Fruit fly (Drosophila melanogaster) whole organism, embryonic: Measurements from ENCODE around the gene CG15414.

ENCODE experiments used
- BEAF-32 ChIP-seq: fragments of 200-800 bp; sonication (Bioruptor generic); optimal IDR thresholded peaks from 3 replicates; lab custom pipeline; 2017; ENCODE audit warnings: missing biosample characterization, missing genetic modification characterization, mild to moderate bottlenecking, moderate library complexity, missing genetic modification reagents
- CG11456 ChIP-seq: fragments of 200-800 bp; sonication (Bioruptor generic); IDR thresholded peaks from 3 replicates; pipeline ENCODE4 v1.3.6; 2022; ENCODE audit warnings: missing biosample characterization, missing genetic modification characterization
- CG12942 ChIP-seq: fragments of 200-800 bp; sonication (Bioruptor generic); optimal IDR thresholded peaks from 3 replicates; lab custom pipeline; 2016; ENCODE audit warnings: missing biosample characterization, missing genetic modification characterization
- CG14667 ChIP-seq: fragments of 200-800 bp; sonication (Bioruptor generic); IDR thresholded peaks from 2 replicates; pipeline ENCODE4 v1.3.6; 2022; ENCODE audit warnings: missing biosample characterization, missing genetic modification characterization
- CG1603 ChIP-seq: fragments of 200-800 bp; sonication (Bioruptor generic); optimal IDR thresholded peaks from 2 replicates; lab custom pipeline; 2019; ENCODE audit warnings: missing biosample characterization, mild to moderate bottlenecking, missing genetic modification characterization, moderate library complexity
- CG3163 ChIP-seq: fragments of 200-800 bp; sonication (Bioruptor generic); optimal IDR thresholded peaks from 3 replicates; lab custom pipeline; 2016; ENCODE audit warnings: missing biosample characterization, missing genetic modification characterization
- CG42726 ChIP-seq: fragments of 200-800 bp; sonication (Bioruptor generic); IDR thresholded peaks from 2 replicates; pipeline ENCODE4 v1.3.6; 2022; ENCODE audit warnings: missing biosample characterization, missing genetic modification characterization; ENCODE audit not compliant: partially characterized antibody
- CG4328 ChIP-seq: fragments of 200-800 bp; sonication (Bioruptor generic); optimal IDR thresholded peaks from 3 replicates; lab custom pipeline; 2017; ENCODE audit warnings: missing biosample characterization, missing genetic modification reagents, missing genetic modification characterization
- CG4617 ChIP-seq: fragments of 200-800 bp; sonication (Bioruptor generic); optimal IDR thresholded peaks from 3 replicates; lab custom pipeline; 2016; ENCODE audit warnings: missing biosample characterization, missing genetic modification characterization, borderline replicate concordance
- CG6272 ChIP-seq: fragments of 200-800 bp; sonication (Bioruptor generic); IDR thresholded peaks from 2 replicates; pipeline ENCODE4 v1.3.6; 2022; ENCODE audit warnings: missing biosample characterization, missing genetic modification characterization
- CG6791 ChIP-seq: fragments of 200-800 bp; sonication (Bioruptor generic); IDR thresholded peaks from 3 replicates; pipeline ENCODE4 v1.3.6; 2022; ENCODE audit warnings: missing biosample characterization, missing genetic modification characterization; ENCODE audit not compliant: partially characterized antibody
- CG6813 ChIP-seq: fragments of 200-800 bp; sonication (Bioruptor generic); optimal IDR thresholded peaks from 2 replicates; lab custom pipeline; 2017; ENCODE audit warnings: missing biosample characterization, missing genetic modification characterization, mild to moderate bottlenecking, moderate library complexity, missing genetic modification reagents
- CG7357 ChIP-seq: fragments of 200-800 bp; sonication (Bioruptor generic); IDR thresholded peaks from 3 replicates; pipeline ENCODE4 v1.3.6; 2022; ENCODE audit warnings: missing biosample characterization, missing genetic modification characterization
- CG7372 ChIP-seq: fragments of 200-800 bp; sonication (Bioruptor generic); IDR thresholded peaks from 2 replicates; pipeline ENCODE4 v1.3.6; 2022; ENCODE audit warnings: missing biosample characterization, missing genetic modification characterization
- CG7786 ChIP-seq: fragments of 200-800 bp; sonication (Bioruptor generic); optimal IDR thresholded peaks from 2 replicates; lab custom pipeline; 2016; ENCODE audit warnings: missing biosample characterization, missing genetic modification characterization
- CG7987 ChIP-seq: fragments of 200-800 bp; sonication (Bioruptor generic); optimal IDR thresholded peaks from 2 replicates; lab custom pipeline; 2018; ENCODE audit warnings: missing biosample characterization, mild to moderate bottlenecking, missing genetic modification characterization, moderate library complexity
- CG8765 ChIP-seq: fragments of 200-800 bp; sonication (Bioruptor generic); IDR thresholded peaks from 2 replicates; pipeline ENCODE4 v1.3.6; 2022; ENCODE audit warnings: missing biosample characterization, missing genetic modification characterization
- CG9609 ChIP-seq: fragments of 200-800 bp; sonication (Bioruptor generic); optimal IDR thresholded peaks from 3 replicates; lab custom pipeline; 2016; ENCODE audit warnings: missing biosample characterization, missing genetic modification characterization
- CG9932 ChIP-seq: fragments of 200-800 bp; sonication (Bioruptor generic); IDR thresholded peaks from 2 replicates; pipeline ENCODE4 v1.3.6; 2022; ENCODE audit warnings: missing biosample characterization, missing genetic modification characterization
- Dip2 ChIP-seq: fragments of 200-800 bp; sonication (Bioruptor generic); IDR thresholded peaks from 2 replicates; pipeline ENCODE4 v1.3.6; 2022; ENCODE audit warnings: missing biosample characterization, missing genetic modification characterization
- Fer1 ChIP-seq: fragments of 200-800 bp; sonication (Bioruptor generic); optimal IDR thresholded peaks from 2 replicates; lab custom pipeline; 2017; ENCODE audit warnings: missing biosample characterization, mild to moderate bottlenecking, missing genetic modification characterization
- HmgZ ChIP-seq: fragments of 200-800 bp; sonication (Bioruptor generic); optimal IDR thresholded peaks from 2 replicates; lab custom pipeline; 2018; ENCODE audit warnings: missing biosample characterization, mild to moderate bottlenecking, missing genetic modification characterization
- Hr39 ChIP-seq: fragments of >200 bp; optimal IDR thresholded peaks from 2 replicates; lab custom pipeline; 2017
- MTF-1 ChIP-seq: fragments of 200-800 bp; sonication (Bioruptor generic); optimal IDR thresholded peaks from 2 replicates; lab custom pipeline; 2018; ENCODE audit warnings: missing biosample characterization, mild to moderate bottlenecking, missing genetic modification characterization, borderline replicate concordance
- Optix ChIP-seq: fragments of 200-800 bp; sonication (Bioruptor generic); IDR thresholded peaks from 3 replicates; pipeline ENCODE4 v1.3.6; 2022; ENCODE audit warnings: missing biosample characterization, missing genetic modification characterization
- Pdp1 ChIP-seq, 2 experiments: fragments of 200-800 bp; sonication (Bioruptor generic); optimal IDR thresholded peaks; 3 replicates each; lab custom pipeline; 2016; ENCODE audit warnings: missing biosample characterization in 2 of 2, missing genetic modification characterization in 2 of 2, mild to moderate bottlenecking in 1 of 2, moderate library complexity in 1 of 2
- YL-1 ChIP-seq: fragments of 200-800 bp; sonication (Bioruptor generic); optimal IDR thresholded peaks from 3 replicates; lab custom pipeline; 2017; ENCODE audit warnings: missing biosample characterization, mild to moderate bottlenecking, missing genetic modification characterization
- caup ChIP-seq: fragments of 200-800 bp; sonication (Bioruptor generic); optimal IDR thresholded peaks from 3 replicates; lab custom pipeline; 2017; ENCODE audit warnings: missing biosample characterization, mild to moderate bottlenecking, missing genetic modification characterization, moderate library complexity; ENCODE audit not compliant: severe bottlenecking
- cg ChIP-seq: fragments of 200-800 bp; sonication (Bioruptor generic); optimal IDR thresholded peaks from 3 replicates; lab custom pipeline; 2019; ENCODE audit warnings: missing biosample characterization, mild to moderate bottlenecking, missing genetic modification characterization, moderate library complexity
- dpn ChIP-seq, 2 experiments: fragments of 200-800 bp; sonication (Bioruptor generic); optimal IDR thresholded peaks; 3 replicates each; lab custom pipeline; 2016; ENCODE audit warnings: missing biosample characterization in 2 of 2, missing genetic modification characterization in 2 of 2
- dysf ChIP-seq: fragments of 200-800 bp; sonication (Bioruptor generic); IDR thresholded peaks from 3 replicates; pipeline ENCODE4 v1.3.6; 2022; ENCODE audit warnings: missing biosample characterization, missing genetic modification characterization
- ems ChIP-seq: fragments of 200-800 bp; sonication (Bioruptor generic); optimal IDR thresholded peaks from 3 replicates; lab custom pipeline; 2016; ENCODE audit warnings: missing biosample characterization, missing genetic modification characterization
- gsb ChIP-seq: fragments of 200-800 bp; sonication (Bioruptor generic); IDR thresholded peaks from 2 replicates; pipeline ENCODE4 v1.3.6; 2022; ENCODE audit warnings: missing biosample characterization, missing genetic modification characterization
- gsb-n ChIP-seq: fragments of 200-800 bp; sonication (Bioruptor generic); optimal IDR thresholded peaks from 3 replicates; lab custom pipeline; 2018; ENCODE audit warnings: missing biosample characterization, mild to moderate bottlenecking, missing genetic modification characterization
- luna ChIP-seq: fragments of 200-800 bp; sonication (Bioruptor generic); optimal IDR thresholded peaks from 2 replicates; lab custom pipeline; 2016; ENCODE audit warnings: missing biosample characterization, missing genetic modification characterization
- mirr ChIP-seq: fragments of 200-800 bp; sonication (Bioruptor generic); optimal IDR thresholded peaks from 3 replicates; lab custom pipeline; 2018; ENCODE audit warnings: missing biosample characterization, mild to moderate bottlenecking, missing genetic modification characterization
- nmo ChIP-seq: fragments of 200-800 bp; sonication (Bioruptor generic); optimal IDR thresholded peaks from 2 replicates; lab custom pipeline; 2018; ENCODE audit warnings: missing biosample characterization, mild to moderate bottlenecking, missing genetic modification characterization, moderate library complexity
- otp ChIP-seq: fragments of 200-800 bp; sonication (Bioruptor generic); IDR thresholded peaks from 3 replicates; pipeline ENCODE4, ENCODE4 v1.3.6; 2022; ENCODE audit warnings: missing biosample characterization, missing genetic modification characterization
- psq ChIP-seq: fragments of 200-800 bp; sonication (Bioruptor generic); optimal IDR thresholded peaks from 2 replicates; lab custom pipeline; 2017; ENCODE audit warnings: missing biosample characterization, missing genetic modification characterization
- ranshi ChIP-seq: fragments of 200-800 bp; sonication (Bioruptor generic); IDR thresholded peaks from 2 replicates; pipeline ENCODE4 v1.3.6; 2022; ENCODE audit warnings: missing biosample characterization, missing genetic modification characterization
- sc ChIP-seq, 3 experiments: fragments of >200 bp in 2 of 3; fragments of 200-800 bp in 1 of 3; sonication (Bioruptor generic) in 1 of 3; optimal IDR thresholded peaks; 2 replicates in 2 of 3; 3 replicates in 1 of 3; lab custom pipeline; 2017; ENCODE audit warnings: mild to moderate bottlenecking in 1 of 3, missing biosample characterization in 1 of 3, missing genetic modification characterization in 1 of 3, missing genetic modification reagents in 1 of 3
- sens-2 ChIP-seq: fragments of 200-800 bp; sonication (Bioruptor generic); IDR thresholded peaks from 2 replicates; pipeline ENCODE4 v1.3.6; 2022; ENCODE audit warnings: missing biosample characterization, missing genetic modification characterization
- sima ChIP-seq: fragments of 200-800 bp; sonication (Bioruptor generic); optimal IDR thresholded peaks from 2 replicates; lab custom pipeline; 2016; ENCODE audit warnings: missing biosample characterization, missing genetic modification characterization
- sr ChIP-seq: fragments of 200-800 bp; sonication (Bioruptor generic); IDR thresholded peaks from 3 replicates; pipeline ENCODE4 v1.3.6; 2022; ENCODE audit warnings: missing biosample characterization, missing genetic modification characterization
- stwl ChIP-seq: fragments of 200-800 bp; sonication (Bioruptor generic); optimal IDR thresholded peaks from 3 replicates; lab custom pipeline; 2018; ENCODE audit warnings: missing biosample characterization, mild to moderate bottlenecking, missing genetic modification characterization, moderate library complexity
- tio ChIP-seq: fragments of 200-800 bp; sonication (Bioruptor generic); optimal IDR thresholded peaks from 2 replicates; lab custom pipeline; 2017; ENCODE audit warnings: missing biosample characterization, missing genetic modification characterization, inconsistent platforms
- ttk ChIP-seq: fragments of 200-800 bp; sonication (Bioruptor generic); IDR thresholded peaks from 2 replicates; pipeline ENCODE4 v2.1.2; 2022; ENCODE audit warnings: missing biosample characterization, missing genetic modification characterization
- vfl ChIP-seq: fragments of 200-800 bp; sonication (Bioruptor generic); optimal IDR thresholded peaks from 2 replicates; lab custom pipeline; 2016; ENCODE audit warnings: missing biosample characterization, missing genetic modification characterization
- vvl ChIP-seq: fragments of 200-800 bp; sonication (Bioruptor generic); IDR thresholded peaks from 2 replicates; pipeline ENCODE4 v1.3.6; 2022; ENCODE audit warnings: missing biosample characterization, missing genetic modification characterization
- wek ChIP-seq: fragments of 200-800 bp; sonication (Bioruptor generic); optimal IDR thresholded peaks from 3 replicates; lab custom pipeline; 2018; ENCODE audit warnings: missing biosample characterization, mild to moderate bottlenecking, missing genetic modification characterization, moderate library complexity

Gene CG15414

dm6 chr2L:3472242-3472641 is 18.6 kb downstream of the CG15414 start, which contains the start of gene Pgant4 (continued):
- TF ChIP-seq Fer1 (peak; percentile 39), dysf (GFP tag; lab: Robert Waterston, UW) (peak; percentile 74), CG6813 (peak; percentile 26), tio (GFP tag; lab: Kevin White, UChicago) (no peak), CG7987 (GFP tag; lab: Kevin White, UChicago) (peak; percentile 38), CG7357 (GFP tag; lab: Robert Waterston, UW) (peak; percentile 43; the same call in 1 of the 3 replicates), sima (GFP tag; lab: Kevin White, UChicago) (no peak), sens-2 (peak; percentile 41; the same call in 1 of the 2 replicates), ranshi (GFP tag; lab: Robert Waterston, UW) (peak; percentile 42; the same call in 1 of the 2 replicates), mirr (GFP tag; lab: Kevin White, UChicago) (no peak), CG7372 (GFP tag; lab: Robert Waterston, UW) (peak; percentile 55; the same call in 1 of the 2 replicates), CG9609 (GFP tag; lab: Kevin White, UChicago) (peak; percentile 24), psq (GFP tag; lab: Kevin White, UChicago) (no peak), YL-1 (GFP tag; lab: Kevin White, UChicago) (no peak), wek (peak; percentile 18), ems (GFP tag; lab: Kevin White, UChicago) (no peak), CG12942 (GFP tag; lab: Kevin White, UChicago) (peak; percentile 2), vfl (GFP tag; lab: Kevin White, UChicago) (no peak), CG14667 (GFP tag; lab: Robert Waterston, UW) (peak; percentile 63), sc (optimal IDR thresholded peaks at IDR 0.05; lab: Kevin White, UChicago) (no peak), sc (GFP tag; optimal IDR thresholded peaks at IDR 0.05; lab: Kevin White, UChicago) (no peak), Hr39 (no peak), BEAF-32 (GFP tag; lab: Kevin White, UChicago) (peak; percentile 19), CG4328 (no peak), Pdp1 (GFP tag; optimal IDR thresholded peaks at IDR 0.05; lab: Kevin White, UChicago) (peak; percentile 10 to 58), gsb (GFP tag; lab: Robert Waterston, UW) (peak; percentile 33; the same call in 1 of the 2 replicates), CG4617 (GFP tag; lab: Kevin White, UChicago) (peak; percentile 28), nmo (GFP tag; lab: Kevin White, UChicago) (peak; percentile 46), cg (GFP tag; lab: Kevin White, UChicago) (no peak), caup (peak; percentile 53), dpn (GFP tag; optimal IDR thresholded peaks at IDR 0.05; lab: Kevin White, UChicago) (peak; percentile 40 to 69), luna (GFP tag; lab: Kevin White, UChicago) (no peak), CG6791 (GFP tag; lab: Robert Waterston, UW) (0 out of 3 replicates have a peak, but pooled peaks have one; percentile 44), CG11456 (GFP tag; lab: Robert Waterston, UW) (peak; percentile 95), CG8765 (GFP tag; lab: Robert Waterston, UW) (0 out of 2 replicates have a peak, but pooled peaks have one; percentile 32), CG9932 (GFP tag; lab: Robert Waterston, UW) (peak; percentile 85), CG42726 (GFP tag; lab: Robert Waterston, UW) (peak; percentile 81), CG7786 (GFP tag; lab: Kevin White, UChicago) (no peak), Optix (GFP tag; lab: Robert Waterston, UW) (peak; percentile 68), HmgZ (tag; lab: Kevin White, UChicago) (peak; percentile 53), CG1603 (tag; lab: Kevin White, UChicago) (peak; percentile 53), gsb-n (tag; lab: Kevin White, UChicago) (peak; percentile 89), ttk (GFP tag; lab: Robert Waterston, UW) (peak; percentile 46; the same call in 1 of the 2 replicates), vvl (GFP tag; lab: Robert Waterston, UW) (peak; percentile 76), stwl (tag; lab: Kevin White, UChicago) (peak; percentile 41), Dip2 (GFP tag; lab: Robert Waterston, UW) (peak; percentile 98), sr (GFP tag; lab: Robert Waterston, UW) (peak; percentile 36; the same call in 1 of the 3 replicates), CG3163 (GFP tag; lab: Kevin White, UChicago) (no peak), otp (GFP tag; lab: Robert Waterston, UW) (peak; percentile 54; the same call in 1 of the 3 replicates), CG6272 (GFP tag; lab: Robert Waterston, UW) (no peak), MTF-1 (GFP tag; lab: Kevin White, UChicago) (peak; percentile 25)
